Worm (Caenorhabditis elegans) whole organism, young adult: ENCODE results near the gene Y43F8C.7.

Experiments used
- D2030.7 ChIP-seq: fragments of 200-800 bp; sonication (Bioruptor generic); IDR thresholded peaks from 2 replicates; pipeline ENCODE4 v1.3.6; 2022; ENCODE audit warnings: missing genetic modification reagents, missing genetic modification characterization, missing compliant biosample characterization
- F23B12.7 ChIP-seq: sonication (generic microtip); optimal IDR thresholded peaks from 2 replicates; lab custom pipeline; 2017; ENCODE audit warnings: missing genetic modification characterization, mild to moderate bottlenecking, missing compliant biosample characterization, antibody characterized with exemption, moderate library complexity; ENCODE audit not compliant: insufficient read depth
- Y53G8AR.9 ChIP-seq: fragments of 200-800 bp; sonication (Bioruptor generic); conservative IDR thresholded peaks from 2 replicates; pipeline ENCODE4 v1.3.6; 2022; ENCODE audit warnings: missing genetic modification reagents, missing genetic modification characterization, missing compliant biosample characterization
- Y79H2A.3 ChIP-seq: fragments of 200-800 bp; sonication (Bioruptor generic); conservative IDR thresholded peaks from 2 replicates; pipeline ENCODE4 v1.3.6; 2022; ENCODE audit warnings: missing genetic modification reagents, missing genetic modification characterization, missing compliant biosample characterization
- akir-1 ChIP-seq: fragments of 200-800 bp; sonication (Bioruptor generic); optimal IDR thresholded peaks from 2 replicates; lab custom pipeline; 2018; ENCODE audit warnings: mild to moderate bottlenecking, missing genetic modification characterization, moderate library complexity, missing compliant biosample characterization
- aptf-3 ChIP-seq: fragments of 200-800 bp; sonication (Bioruptor generic); IDR thresholded peaks from 2 replicates; pipeline ENCODE4 v1.3.6; 2022; ENCODE audit warnings: missing genetic modification characterization, missing compliant biosample characterization
- athp-1 ChIP-seq: sonication (generic microtip); optimal IDR thresholded peaks from 2 replicates; lab custom pipeline; 2017; ENCODE audit warnings: mild to moderate bottlenecking, missing genetic modification characterization, missing compliant biosample characterization
- attf-5 ChIP-seq: fragments of 200-800 bp; sonication (Bioruptor generic); optimal IDR thresholded peaks from 2 replicates; lab custom pipeline; 2018; ENCODE audit warnings: mild to moderate bottlenecking, missing genetic modification characterization, missing compliant biosample characterization
- attf-6 ChIP-seq: fragments of 200-800 bp; sonication (Bioruptor generic); IDR thresholded peaks from 2 replicates; pipeline ENCODE4 v1.3.6; 2022; ENCODE audit warnings: missing genetic modification reagents, missing genetic modification characterization, missing compliant biosample characterization
- bed-1 ChIP-seq: fragments of 200-800 bp; sonication (Bioruptor generic); IDR thresholded peaks from 2 replicates; pipeline ENCODE4 v1.3.6; 2022; ENCODE audit warnings: missing genetic modification reagents, missing genetic modification characterization, missing compliant biosample characterization
- ceh-27 ChIP-seq: fragments of 200-800 bp; sonication (Bioruptor generic); optimal IDR thresholded peaks from 2 replicates; lab custom pipeline; 2018; ENCODE audit warnings: mild to moderate bottlenecking, missing genetic modification characterization, moderate library complexity, missing compliant biosample characterization
- ceh-79 ChIP-seq: sonication (generic microtip); optimal IDR thresholded peaks from 2 replicates; lab custom pipeline; 2017; ENCODE audit warnings: mild to moderate bottlenecking, missing genetic modification characterization, missing compliant biosample characterization
- dpff-1 ChIP-seq: sonication (generic microtip); optimal IDR thresholded peaks from 2 replicates; lab custom pipeline; 2017; ENCODE audit warnings: mild to moderate bottlenecking, missing genetic modification characterization, missing compliant biosample characterization
- efl-1 ChIP-seq: fragments of 150-350 bp; optimal IDR thresholded peaks from 2 replicates; lab custom pipeline; 2014; ENCODE audit warnings: missing biosample characterization, missing genetic modification reagents, missing genetic modification characterization
- egl-18 ChIP-seq: fragments of 200-800 bp; sonication (Bioruptor generic); IDR thresholded peaks from 2 replicates; pipeline ENCODE4 v1.3.6; 2022; ENCODE audit warnings: missing genetic modification reagents, missing genetic modification characterization, missing compliant biosample characterization
- egrh-3 ChIP-seq: fragments of 200-800 bp; sonication (Bioruptor generic); IDR thresholded peaks from 2 replicates; pipeline ENCODE4 v1.3.6; 2022; ENCODE audit warnings: missing genetic modification reagents, missing genetic modification characterization, missing compliant biosample characterization
- fkh-3 ChIP-seq: sonication (generic microtip); optimal IDR thresholded peaks from 2 replicates; lab custom pipeline; 2016; ENCODE audit warnings: mild to moderate bottlenecking, missing genetic modification characterization, missing compliant biosample characterization
- him-1 ChIP-seq: sonication (generic microtip); optimal IDR thresholded peaks from 2 replicates; lab custom pipeline; 2016; ENCODE audit warnings: missing genotype, missing genetic modification reagents, missing genetic modification characterization, missing compliant biosample characterization
- hlh-26 ChIP-seq: fragments of 200-800 bp; sonication (Bioruptor generic); conservative IDR thresholded peaks from 2 replicates; pipeline ENCODE4 v1.3.6; 2022; ENCODE audit warnings: missing genetic modification reagents, missing genetic modification characterization, missing compliant biosample characterization
- hmg-1.2 ChIP-seq: fragments of 200-800 bp; sonication (Bioruptor generic); IDR thresholded peaks from 2 replicates; pipeline ENCODE4 v1.3.6; 2022; ENCODE audit warnings: missing genetic modification reagents, missing genetic modification characterization, missing compliant biosample characterization
- lag-1 ChIP-seq: fragments of 200-800 bp; sonication (Bioruptor generic); IDR thresholded peaks from 2 replicates; pipeline ENCODE4 v1.3.6; 2022; ENCODE audit warnings: missing genetic modification reagents, missing genetic modification characterization, missing compliant biosample characterization
- let-526 ChIP-seq: fragments of 200-800 bp; sonication (Bioruptor generic); IDR thresholded peaks from 2 replicates; pipeline ENCODE4 v1.3.6; 2022; ENCODE audit warnings: missing genetic modification reagents, missing genetic modification characterization, missing compliant biosample characterization
- lin-26 ChIP-seq: fragments of 200-800 bp; sonication (Bioruptor generic); IDR thresholded peaks from 2 replicates; pipeline ENCODE4 v1.3.6; 2022; ENCODE audit warnings: missing genetic modification reagents, missing genetic modification characterization, missing compliant biosample characterization
- lin-35 ChIP-seq, 3 experiments: fragments of 150-350 bp in 2 of 3; sonication (generic microtip) in 1 of 3; optimal IDR thresholded peaks; 2 replicates each; lab custom pipeline; 2014 to 2018; ENCODE audit warnings: missing biosample characterization in 3 of 3, missing genetic modification characterization in 3 of 3, missing genetic modification reagents in 3 of 3
- lin-40 ChIP-seq: sonication (generic microtip); optimal IDR thresholded peaks from 2 replicates; lab custom pipeline; 2016; ENCODE audit warnings: missing genetic modification characterization, mild to moderate bottlenecking, missing compliant biosample characterization, missing genotype, missing genetic modification reagents
- lir-1 ChIP-seq: fragments of 200-800 bp; sonication (Bioruptor generic); conservative IDR thresholded peaks from 2 replicates; pipeline ENCODE4 v1.3.6; 2022; ENCODE audit warnings: missing genetic modification reagents, missing genetic modification characterization, missing compliant biosample characterization
- lsl-1 ChIP-seq: fragments of 200-800 bp; sonication (Bioruptor generic); optimal IDR thresholded peaks from 2 replicates; lab custom pipeline; 2018; ENCODE audit warnings: mild to moderate bottlenecking, missing genetic modification characterization, moderate library complexity, missing compliant biosample characterization
- madf-3 ChIP-seq: fragments of 200-800 bp; sonication (Bioruptor generic); IDR thresholded peaks from 2 replicates; pipeline ENCODE4 v1.3.6; 2022; ENCODE audit warnings: missing genetic modification reagents, missing genetic modification characterization, missing compliant biosample characterization
- madf-6 ChIP-seq: fragments of 200-800 bp; sonication (Bioruptor generic); IDR thresholded peaks from 2 replicates; pipeline ENCODE4 v1.3.6; 2022; ENCODE audit warnings: missing genetic modification reagents, missing genetic modification characterization, missing compliant biosample characterization
- mes-4 ChIP-seq: sonication (generic microtip); optimal IDR thresholded peaks from 2 replicates; lab custom pipeline; 2016; ENCODE audit warnings: missing genotype, missing genetic modification characterization, missing compliant biosample characterization
- mxl-1 ChIP-seq: sonication (generic microtip); optimal IDR thresholded peaks from 2 replicates; lab custom pipeline; 2016; ENCODE audit warnings: missing genetic modification characterization, missing compliant biosample characterization
- nfya-2 ChIP-seq: fragments of 200-800 bp; sonication (Bioruptor generic); IDR thresholded peaks from 2 replicates; pipeline ENCODE4 v1.3.6; 2022; ENCODE audit warnings: missing genetic modification reagents, missing genetic modification characterization, missing compliant biosample characterization
- nhr-120 ChIP-seq: fragments of 200-800 bp; sonication (Bioruptor generic); IDR thresholded peaks from 2 replicates; pipeline ENCODE4 v1.3.6; 2022; ENCODE audit warnings: missing genetic modification characterization, missing compliant biosample characterization
- nhr-179 ChIP-seq: sonication (generic microtip); optimal IDR thresholded peaks from 2 replicates; lab custom pipeline; 2016; ENCODE audit warnings: mild to moderate bottlenecking, missing genetic modification characterization, missing compliant biosample characterization
- nhr-80 ChIP-seq: sonication (generic microtip); optimal IDR thresholded peaks from 2 replicates; lab custom pipeline; 2016; ENCODE audit warnings: missing genetic modification characterization, missing compliant biosample characterization
- nhr-90 ChIP-seq: sonication (generic microtip); optimal IDR thresholded peaks from 2 replicates; lab custom pipeline; 2016; ENCODE audit warnings: missing genotype, mild to moderate bottlenecking, missing genetic modification characterization, missing compliant biosample characterization
- pbrm-1 ChIP-seq: fragments of 200-800 bp; sonication (Bioruptor generic); IDR thresholded peaks from 2 replicates; pipeline ENCODE4 v1.3.6; 2022; ENCODE audit warnings: missing genetic modification reagents, missing genetic modification characterization, missing compliant biosample characterization
- repo-1 ChIP-seq: sonication (generic microtip); optimal IDR thresholded peaks from 2 replicates; lab custom pipeline; 2017; ENCODE audit warnings: mild to moderate bottlenecking, missing genetic modification characterization, missing compliant biosample characterization
- rpc-1 ChIP-seq, 2 experiments: fragments of 150-350 bp in 1 of 2; sonication (generic microtip) in 1 of 2; optimal IDR thresholded peaks; 2 replicates each; lab custom pipeline; 2014 to 2018; ENCODE audit warnings: missing biosample characterization in 1 of 2, missing genetic modification characterization in 1 of 2, missing genetic modification reagents in 1 of 2, missing genotype in 1 of 2
- snpc-1.1 ChIP-seq: sonication (generic microtip); optimal IDR thresholded peaks from 2 replicates; lab custom pipeline; 2017; ENCODE audit warnings: missing genetic modification characterization, mild to moderate bottlenecking, missing compliant biosample characterization, antibody characterized with exemption, moderate library complexity, missing genotype, missing genetic modification reagents; ENCODE audit not compliant: insufficient read depth
- snpc-3.4 ChIP-seq: sonication (generic microtip); optimal IDR thresholded peaks from 2 replicates; lab custom pipeline; 2017; ENCODE audit warnings: missing genetic modification characterization, mild to moderate bottlenecking, missing compliant biosample characterization, antibody characterized with exemption, moderate library complexity, missing genotype, missing genetic modification reagents
- sptf-2 ChIP-seq: fragments of 200-800 bp; sonication (Bioruptor generic); optimal IDR thresholded peaks from 2 replicates; lab custom pipeline; 2018; ENCODE audit warnings: mild to moderate bottlenecking, missing genetic modification characterization, missing compliant biosample characterization
- tbp1 ChIP-seq: fragments of 200-800 bp; sonication (Bioruptor generic); optimal IDR thresholded peaks from 2 replicates; lab custom pipeline; 2018; ENCODE audit warnings: mild to moderate bottlenecking, missing genetic modification characterization, missing compliant biosample characterization
- unc-130 ChIP-seq: sonication (generic microtip); optimal IDR thresholded peaks from 2 replicates; lab custom pipeline; 2016; ENCODE audit warnings: missing genetic modification reagents, missing genetic modification characterization, missing compliant biosample characterization
- unc-62 ChIP-seq: fragments of 150-350 bp; optimal IDR thresholded peaks from 2 replicates; lab custom pipeline; 2014; ENCODE audit warnings: missing biosample characterization, missing genetic modification reagents, missing genetic modification characterization
- zfh-2 ChIP-seq: fragments of 200-800 bp; sonication (Bioruptor generic); conservative IDR thresholded peaks from 2 replicates; pipeline ENCODE4 v1.3.6; 2022; ENCODE audit warnings: missing genetic modification reagents, missing genetic modification characterization, missing compliant biosample characterization
- ztf-18 ChIP-seq: sonication (generic microtip); optimal IDR thresholded peaks from 2 replicates; lab custom pipeline; 2016; ENCODE audit warnings: missing genotype, mild to moderate bottlenecking, missing genetic modification characterization, missing compliant biosample characterization
- ztf-28 ChIP-seq: fragments of 200-800 bp; sonication (Bioruptor generic); IDR thresholded peaks from 2 replicates; pipeline ENCODE4 v1.3.6; 2022; ENCODE audit warnings: missing genetic modification reagents, missing genetic modification characterization, missing compliant biosample characterization
- ztf-6 ChIP-seq: fragments of 200-800 bp; sonication (Bioruptor generic); IDR thresholded peaks from 2 replicates; pipeline ENCODE4 v1.3.6; 2022; ENCODE audit warnings: missing genetic modification reagents, missing genetic modification characterization, missing compliant biosample characterization

Gene Y43F8C.7

ce11 chrV:19622440-19622914 is 21.4 kb downstream of the Y43F8C.7 start, which contains the start of gene Y43F8C.3 (continued):
- TF ChIP-seq pbrm-1 (GFP tag; lab: Robert Waterston, UW) (0 out of 2 replicates have a peak, but pooled peaks have one; percentile 32), ztf-18 (no peak), athp-1 (tag; lab: Kevin White, UChicago) (peak; percentile 13), zfh-2 (GFP tag; lab: Robert Waterston, UW) (peak; percentile 99), efl-1 (GFP tag; lab: Kevin White, UChicago) (no peak), Y53G8AR.9 (no peak), snpc-1.1 (tag; lab: Kevin White, UChicago) (no peak), lin-40 (tag; lab: Kevin White, UChicago) (no peak), mxl-1 (tag; lab: Kevin White, UChicago) (no peak), nfya-2 (GFP tag; lab: Robert Waterston, UW) (no peak), repo-1 (tag; lab: Kevin White, UChicago) (no peak), madf-6 (no peak), unc-62 (GFP tag; lab: Kevin White, UChicago) (no peak), ztf-28 (GFP tag; lab: Robert Waterston, UW) (no peak), hmg-1.2 (GFP tag; lab: Robert Waterston, UW) (peak; percentile 70), aptf-3 (no peak), dpff-1 (no peak), unc-130 (no peak), nhr-120 (GFP tag; lab: Robert Waterston, UW) (0 out of 2 replicates have a peak, but pooled peaks have one; percentile 24), attf-6 (GFP tag; lab: Robert Waterston, UW) (no peak), lin-26 (GFP tag; lab: Robert Waterston, UW) (no peak), ceh-79 (no peak), egl-18 (GFP tag; lab: Robert Waterston, UW) (no peak), nhr-90 (tag; lab: Kevin White, UChicago) (no peak), mes-4 (tag; lab: Kevin White, UChicago) (no peak), D2030.7 (GFP tag; lab: Robert Waterston, UW) (no peak), snpc-3.4 (tag; lab: Kevin White, UChicago) (no peak), egrh-3 (GFP tag; lab: Robert Waterston, UW) (peak; percentile 93), ztf-6 (no peak), nhr-80 (tag; lab: Kevin White, UChicago) (peak; percentile 28), ceh-27 (GFP tag; lab: Kevin White, UChicago) (peak; percentile 84), akir-1 (GFP tag; lab: Kevin White, UChicago) (no peak), attf-5 (peak; percentile 27), tbp1 (GFP tag; lab: Kevin White, UChicago) (peak; percentile 6), bed-1 (GFP tag; lab: Robert Waterston, UW) (no peak), rpc-1 (optimal IDR thresholded peaks at IDR 0.05; lab: Kevin White, UChicago) (no peak), rpc-1 (tag; optimal IDR thresholded peaks at IDR 0.05; lab: Kevin White, UChicago) (no peak), lsl-1 (GFP tag; lab: Kevin White, UChicago) (no peak), hlh-26 (GFP tag; lab: Robert Waterston, UW) (no peak), fkh-3 (tag; lab: Kevin White, UChicago) (no peak), lir-1 (GFP tag; lab: Robert Waterston, UW) (peak; percentile 94), nhr-179 (tag; lab: Kevin White, UChicago) (no peak), sptf-2 (GFP tag; lab: Kevin White, UChicago) (peak; percentile 39), lag-1 (no peak), F23B12.7 (tag; lab: Kevin White, UChicago) (peak; percentile 58), him-1 (no peak), let-526 (GFP tag; lab: Robert Waterston, UW) (no peak), Y79H2A.3 (GFP tag; lab: Robert Waterston, UW) (no peak), lin-35 (GFP tag; optimal IDR thresholded peaks at IDR 0.05; lab: Kevin White, UChicago) (peak in 1 of 3 experiments; percentile 20), madf-3 (no peak)
